Worm (Caenorhabditis elegans) whole organism, L4 larva: ENCODE results near the gene F59B2.9.

Experiments used
- F49E8.2 ChIP-seq: sonication (generic microtip); optimal IDR thresholded peaks from 2 replicates; lab custom pipeline; 2016; ENCODE audit warnings: missing compliant biosample characterization, mild to moderate bottlenecking, missing genetic modification characterization, borderline replicate concordance
- T20F7.1 ChIP-seq: fragments of 200-800 bp; sonication (Bioruptor generic); optimal IDR thresholded peaks from 2 replicates; lab custom pipeline; 2018; ENCODE audit warnings: mild to moderate bottlenecking, missing genetic modification characterization, missing compliant biosample characterization
- Y5F2A.4 ChIP-seq: fragments of 200-800 bp; sonication (Bioruptor generic); optimal IDR thresholded peaks from 2 replicates; lab custom pipeline; 2018; ENCODE audit warnings: mild to moderate bottlenecking, missing genetic modification characterization, missing compliant biosample characterization
- ZK337.2 ChIP-seq: fragments of 200-800 bp; sonication (Bioruptor generic); IDR thresholded peaks from 2 replicates; pipeline ENCODE4 v1.3.6; 2022; ENCODE audit warnings: missing genetic modification reagents, missing genetic modification characterization, missing compliant biosample characterization
- arid-1 ChIP-seq: fragments of 200-800 bp; sonication (Bioruptor generic); conservative IDR thresholded peaks from 2 replicates; pipeline ENCODE4 v1.3.6; 2022; ENCODE audit warnings: missing genetic modification reagents, missing genetic modification characterization, missing compliant biosample characterization
- attf-4 ChIP-seq: sonication (generic microtip); optimal IDR thresholded peaks from 3 replicates; lab custom pipeline; 2017; ENCODE audit warnings: missing biosample characterization, missing genetic modification characterization
- cey-2 ChIP-seq: sonication (generic microtip); optimal IDR thresholded peaks from 3 replicates; lab custom pipeline; 2017; ENCODE audit warnings: missing genetic modification characterization, mild to moderate bottlenecking, missing compliant biosample characterization, antibody characterized with exemption, borderline replicate concordance; ENCODE audit not compliant: insufficient read depth
- daf-16 ChIP-seq, 3 experiments: sonication (generic microtip); optimal IDR thresholded peaks; 2 replicates each; lab custom pipeline; 2016 to 2017; ENCODE audit warnings: missing genetic modification characterization in 3 of 3, missing genetic modification reagents in 3 of 3, mild to moderate bottlenecking in 2 of 3, missing compliant biosample characterization in 2 of 3, missing biosample characterization in 1 of 3, moderate library complexity in 1 of 3
- dmd-6 ChIP-seq: fragments of 200-800 bp; sonication (Bioruptor generic); IDR thresholded peaks from 2 replicates; pipeline ENCODE4 v1.3.6; 2022; ENCODE audit warnings: missing genetic modification reagents, missing genetic modification characterization, missing compliant biosample characterization
- dmd-8 ChIP-seq: fragments of 200-800 bp; sonication (Bioruptor generic); IDR thresholded peaks from 2 replicates; pipeline ENCODE4 v1.3.6; 2022; ENCODE audit warnings: missing genetic modification characterization, missing compliant biosample characterization
- duxl-1 ChIP-seq: sonication (generic microtip); optimal IDR thresholded peaks from 2 replicates; lab custom pipeline; 2016; ENCODE audit warnings: mild to moderate bottlenecking, missing genetic modification characterization, moderate library complexity, missing compliant biosample characterization; ENCODE audit not compliant: poor library complexity
- dve-1 ChIP-seq: sonication (generic microtip); optimal IDR thresholded peaks from 2 replicates; lab custom pipeline; 2017; ENCODE audit warnings: antibody characterized with exemption, mild to moderate bottlenecking, missing genetic modification characterization, missing compliant biosample characterization; ENCODE audit not compliant: insufficient read depth
- egl-27 ChIP-seq: sonication (generic microtip); optimal IDR thresholded peaks from 3 replicates; lab custom pipeline; 2017; ENCODE audit warnings: missing biosample characterization, missing genetic modification reagents, missing genetic modification characterization
- fkh-10 ChIP-seq: fragments of 150-350 bp; optimal IDR thresholded peaks from 2 replicates; lab custom pipeline; 2014; ENCODE audit warnings: missing biosample characterization, missing genetic modification reagents, missing genetic modification characterization
- fos-1 ChIP-seq: fragments of 150-350 bp; optimal IDR thresholded peaks from 2 replicates; lab custom pipeline; 2014; ENCODE audit warnings: missing biosample characterization, missing genetic modification characterization
- hlh-11 ChIP-seq: fragments of 200-800 bp; sonication (Bioruptor generic); optimal IDR thresholded peaks from 2 replicates; lab custom pipeline; 2018; ENCODE audit warnings: mild to moderate bottlenecking, missing genetic modification characterization, missing compliant biosample characterization
- jun-1 ChIP-seq: fragments of 150-350 bp; optimal IDR thresholded peaks from 2 replicates; lab custom pipeline; 2014; ENCODE audit warnings: missing biosample characterization, missing genetic modification reagents, missing genetic modification characterization
- lin-1 ChIP-seq: fragments of 200-800 bp; sonication (Bioruptor generic); IDR thresholded peaks from 2 replicates; pipeline ENCODE4 v1.3.6; 2022; ENCODE audit warnings: missing genetic modification reagents, missing genetic modification characterization, missing compliant biosample characterization
- lin-29 ChIP-seq: fragments of 200-800 bp; sonication (Bioruptor generic); IDR thresholded peaks from 2 replicates; pipeline ENCODE4 v1.3.6; 2022; ENCODE audit warnings: missing genetic modification reagents, missing genetic modification characterization, missing compliant biosample characterization
- lin-38 ChIP-seq: fragments of 200-800 bp; sonication (Bioruptor generic); IDR thresholded peaks from 2 replicates; pipeline ENCODE4 v1.3.6; 2022; ENCODE audit warnings: missing genetic modification reagents, missing genetic modification characterization, missing compliant biosample characterization
- lin-39 ChIP-seq: fragments of 150-350 bp; optimal IDR thresholded peaks from 2 replicates; lab custom pipeline; 2014; ENCODE audit warnings: missing biosample characterization, missing genetic modification reagents, missing genetic modification characterization
- lir-3 ChIP-seq: sonication (generic microtip); optimal IDR thresholded peaks from 2 replicates; lab custom pipeline; 2016; ENCODE audit warnings: mild to moderate bottlenecking, missing genetic modification characterization, missing compliant biosample characterization
- lsy-2 ChIP-seq, 2 experiments: fragments of 150-350 bp in 1 of 2; sonication (generic microtip) in 1 of 2; optimal IDR thresholded peaks; 2 replicates each; lab custom pipeline; 2014 to 2017; ENCODE audit warnings: missing biosample characterization in 2 of 2, missing genetic modification characterization in 2 of 2
- madf-9 ChIP-seq: fragments of 200-800 bp; sonication (Bioruptor generic); conservative IDR thresholded peaks from 2 replicates; pipeline ENCODE4 v1.3.6; 2022; ENCODE audit warnings: missing genetic modification reagents, missing genetic modification characterization, missing compliant biosample characterization
- mes-2 ChIP-seq: sonication (generic microtip); optimal IDR thresholded peaks from 2 replicates; lab custom pipeline; 2016; ENCODE audit warnings: missing genotype, mild to moderate bottlenecking, missing genetic modification characterization, missing compliant biosample characterization; ENCODE audit not compliant: poor library complexity, severe bottlenecking
- mxl-2 ChIP-seq: fragments of 200-800 bp; sonication (Bioruptor generic); conservative IDR thresholded peaks from 2 replicates; pipeline ENCODE4 v1.3.6; 2022; ENCODE audit warnings: missing genetic modification reagents, missing genetic modification characterization, missing compliant biosample characterization
- mxl-3 ChIP-seq: fragments of 200-800 bp; sonication (Bioruptor generic); optimal IDR thresholded peaks from 2 replicates; lab custom pipeline; 2018; ENCODE audit warnings: mild to moderate bottlenecking, missing genetic modification characterization, missing compliant biosample characterization
- nhr-102 ChIP-seq: sonication (generic microtip); optimal IDR thresholded peaks from 2 replicates; lab custom pipeline; 2016; ENCODE audit warnings: mild to moderate bottlenecking, missing genetic modification characterization, moderate library complexity, missing compliant biosample characterization
- nhr-111 ChIP-seq: fragments of 200-800 bp; sonication (Bioruptor generic); optimal IDR thresholded peaks from 2 replicates; lab custom pipeline; 2018; ENCODE audit warnings: mild to moderate bottlenecking, missing genetic modification characterization, missing compliant biosample characterization
- nhr-28 ChIP-seq: fragments of 150-350 bp; optimal IDR thresholded peaks from 2 replicates; lab custom pipeline; 2014; ENCODE audit warnings: missing biosample characterization, missing genetic modification characterization
- nhr-41 ChIP-seq: fragments of 200-800 bp; sonication (Bioruptor generic); IDR thresholded peaks from 2 replicates; pipeline ENCODE4 v1.3.6; 2022; ENCODE audit warnings: missing genetic modification reagents, missing genetic modification characterization, missing compliant biosample characterization
- nhr-42 ChIP-seq: fragments of 200-800 bp; sonication (Bioruptor generic); IDR thresholded peaks from 2 replicates; pipeline ENCODE4 v1.3.6; 2022; ENCODE audit warnings: missing genetic modification characterization, missing compliant biosample characterization
- nhr-48 ChIP-seq: sonication (generic microtip); optimal IDR thresholded peaks from 2 replicates; lab custom pipeline; 2016; ENCODE audit warnings: mild to moderate bottlenecking, missing genetic modification characterization, missing compliant biosample characterization
- nhr-77 ChIP-seq: fragments of 150-350 bp; optimal IDR thresholded peaks from 2 replicates; lab custom pipeline; 2014; ENCODE audit warnings: missing biosample characterization, missing genetic modification characterization
- pha-4 ChIP-seq, 2 experiments: fragments of 150-350 bp in 1 of 2; fragments of 200-800 bp in 1 of 2; sonication (Bioruptor generic) in 1 of 2; IDR thresholded peaks in 1 of 2; optimal IDR thresholded peaks in 1 of 2; 2 replicates each; pipeline versions ENCODE4 v1.3.6 to Lab custom; 2014 to 2022; ENCODE audit warnings: missing genetic modification characterization in 2 of 2, missing genetic modification reagents in 2 of 2, missing biosample characterization in 1 of 2, missing compliant biosample characterization in 1 of 2
- pqm-1 ChIP-seq: sonication (generic microtip); optimal IDR thresholded peaks from 2 replicates; lab custom pipeline; 2017; ENCODE audit warnings: missing biosample characterization, missing genetic modification characterization
- sdz-12 ChIP-seq: fragments of 200-800 bp; sonication (Bioruptor generic); optimal IDR thresholded peaks from 2 replicates; lab custom pipeline; 2018; ENCODE audit warnings: mild to moderate bottlenecking, missing genetic modification characterization, missing compliant biosample characterization
- snpc-4 ChIP-seq: fragments of 150-350 bp; optimal IDR thresholded peaks from 2 replicates; lab custom pipeline; 2014; ENCODE audit warnings: missing biosample characterization, missing genetic modification characterization
- unc-39 ChIP-seq: sonication (generic microtip); optimal IDR thresholded peaks from 2 replicates; lab custom pipeline; 2017; ENCODE audit warnings: missing biosample characterization, missing genetic modification characterization
- unc-62 ChIP-seq, 3 experiments: fragments of 150-350 bp in 1 of 3; sonication (generic microtip); optimal IDR thresholded peaks in 2 of 3; peaks in 1 of 3; 1 replicate in 1 of 3; 2 replicates in 2 of 3; lab custom pipeline; 2014 to 2017; ENCODE audit warnings: missing biosample characterization in 3 of 3, missing genetic modification characterization in 3 of 3, missing genetic modification reagents in 3 of 3, missing genotype in 1 of 3
- vab-7 ChIP-seq: fragments of 200-800 bp; sonication (Bioruptor generic); IDR thresholded peaks from 2 replicates; pipeline ENCODE4 v1.3.6; 2022; ENCODE audit warnings: missing genetic modification reagents, missing genetic modification characterization, missing compliant biosample characterization
- zag-1 ChIP-seq: fragments of 150-350 bp; optimal IDR thresholded peaks from 2 replicates; lab custom pipeline; 2014; ENCODE audit warnings: missing biosample characterization, missing genetic modification characterization
- zfp-3 ChIP-seq: fragments of 200-800 bp; sonication (Bioruptor generic); conservative IDR thresholded peaks from 2 replicates; pipeline ENCODE4 v1.3.6; 2022; ENCODE audit warnings: missing genetic modification reagents, missing genetic modification characterization, missing compliant biosample characterization
- zip-2 ChIP-seq: fragments of 150-350 bp; optimal IDR thresholded peaks from 2 replicates; lab custom pipeline; 2014; ENCODE audit warnings: missing biosample characterization, missing genetic modification characterization
- ztf-11 ChIP-seq: fragments of 150-350 bp; optimal IDR thresholded peaks from 2 replicates; lab custom pipeline; 2014; ENCODE audit warnings: missing biosample characterization, missing genetic modification characterization

Gene F59B2.9

DNA sequence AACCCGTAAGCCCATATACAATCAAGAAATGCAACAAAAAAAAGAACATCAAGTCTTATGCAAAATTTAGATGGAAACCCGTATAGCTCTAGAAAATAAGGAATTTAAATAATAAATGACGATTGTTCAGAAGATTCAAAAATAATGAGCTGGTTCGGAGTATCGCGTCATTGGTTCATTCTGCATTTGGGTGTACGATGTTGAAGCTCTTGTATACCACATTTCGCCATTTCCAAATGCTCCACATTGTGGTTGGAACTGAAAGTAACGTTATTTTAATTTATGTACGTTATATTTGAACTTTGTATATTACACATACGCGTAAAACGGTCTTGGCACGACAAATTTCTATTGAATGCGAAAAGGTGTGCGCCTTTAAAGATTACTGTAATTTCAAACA lies 48.1 kb upstream of the F59B2.9 start (continued):
- TF ChIP-seq dmd-6 (peak; percentile 34; the same call in 1 of the 2 replicates), egl-27 (tag; lab: Kevin White, UChicago) (no peak), lsy-2 (tag; optimal IDR thresholded peaks at IDR 0.05; lab: Kevin White, UChicago) (peak in 1 of 2 experiments; percentile 55), nhr-42 (GFP tag; lab: Robert Waterston, UW) (0 out of 2 replicates have a peak, but pooled peaks have one; percentile 16), snpc-4 (tag; lab: Kevin White, UChicago) (no peak), mes-2 (peak; percentile 0), pqm-1 (tag; lab: Kevin White, UChicago) (no peak), duxl-1 (tag; lab: Kevin White, UChicago) (peak; percentile 55), zip-2 (tag; lab: Kevin White, UChicago) (no peak), attf-4 (tag; lab: Kevin White, UChicago) (no peak), sdz-12 (GFP tag; lab: Kevin White, UChicago) (no peak), lin-38 (GFP tag; lab: Robert Waterston, UW) (peak; percentile 60), nhr-28 (no peak), fos-1 (no peak), nhr-102 (peak; percentile 38), fkh-10 (GFP tag; lab: Kevin White, UChicago) (no peak), nhr-77 (tag; lab: Kevin White, UChicago) (no peak), zag-1 (tag; lab: Kevin White, UChicago) (no peak), F49E8.2 (no peak), dve-1 (tag; lab: Kevin White, UChicago) (peak; percentile 73), lin-39 (tag; lab: Kevin White, UChicago) (no peak), daf-16 (GFP tag; optimal IDR thresholded peaks at IDR 0.05; lab: Kevin White, UChicago) (peak in 1 of 2 experiments; percentile 30), daf-16 (tag; optimal IDR thresholded peaks at IDR 0.05; lab: Kevin White, UChicago) (peak; percentile 36), unc-39 (no peak), ztf-11 (tag; lab: Kevin White, UChicago) (no peak), nhr-111 (no peak), lin-1 (GFP tag; lab: Robert Waterston, UW) (0 out of 2 replicates have a peak, but pooled peaks have one; percentile 8), lin-29 (no peak), T20F7.1 (GFP tag; lab: Kevin White, UChicago) (peak; percentile 71), madf-9 (GFP tag; lab: Robert Waterston, UW) (no peak), Y5F2A.4 (GFP tag; lab: Kevin White, UChicago) (no peak), arid-1 (no peak; the same call in 1 of the 2 replicates)

- no peak for TF ChIP-seq nhr-77 (tag; lab: Kevin White, UChicago)
- no peak for TF ChIP-seq sdz-12 (GFP tag; lab: Kevin White, UChicago)
- no peak for TF ChIP-seq vab-7 (GFP tag; lab: Robert Waterston, UW)
- TF ChIP-seq zfp-3 (GFP tag; lab: Robert Waterston, UW): no peak
- no peak for TF ChIP-seq zag-1 (tag; lab: Kevin White, UChicago)
- TF ChIP-seq jun-1 (tag; lab: Kevin White, UChicago): no peak
- peak; percentile 13 for TF ChIP-seq nhr-28
- no peak for TF ChIP-seq mxl-2 (GFP tag; lab: Robert Waterston, UW)
- peak; percentile 46; the same call in 1 of the 2 replicates for TF ChIP-seq lin-38 (GFP tag; lab: Robert Waterston, UW)
- TF ChIP-seq lin-1 (GFP tag; lab: Robert Waterston, UW): no peak; the same call in 1 of the 2 replicates
- TF ChIP-seq lir-3 (tag; lab: Kevin White, UChicago): no peak
- 0 out of 2 replicates have a peak, but pooled peaks have one; percentile 26 for TF ChIP-seq dmd-8 (GFP tag; lab: Robert Waterston, UW)
- peak; percentile 62 for TF ChIP-seq mxl-3 (GFP tag; lab: Kevin White, UChicago)
- peak; percentile 80 for TF ChIP-seq dve-1 (tag; lab: Kevin White, UChicago)
- peak; percentile 40; the same call in 1 of the 2 replicates for TF ChIP-seq pha-4 (GFP tag; IDR thresholded peaks at IDR 0.05; lab: Robert Waterston, UW)
- TF ChIP-seq pha-4 (tag; optimal IDR thresholded peaks at IDR 0.05; lab: Kevin White, UChicago): no peak
- TF ChIP-seq lsy-2 (tag; optimal IDR thresholded peaks at IDR 0.05; lab: Kevin White, UChicago): peak in 1 of 2 experiments; percentile 48
- TF ChIP-seq nhr-41 (GFP tag; lab: Robert Waterston, UW): no peak
- peak in 1 of 2 experiments; percentile 93 for TF ChIP-seq unc-62 (GFP tag; optimal IDR thresholded peaks at IDR 0.05 in 1 of 2; lab: Kevin White, UChicago)
- TF ChIP-seq unc-62 (tag; optimal IDR thresholded peaks at IDR 0.05; lab: Kevin White, UChicago): no peak
- TF ChIP-seq cey-2 (tag; lab: Kevin White, UChicago): no peak
- TF ChIP-seq madf-9 (GFP tag; lab: Robert Waterston, UW): no peak
- no peak for TF ChIP-seq Y5F2A.4 (GFP tag; lab: Kevin White, UChicago)
- TF ChIP-seq lin-29: no peak
- TF ChIP-seq nhr-48 (tag; lab: Kevin White, UChicago): peak; percentile 49
- peak; percentile 54 for TF ChIP-seq hlh-11 (tag; lab: Kevin White, UChicago)
- peak; percentile 45 for TF ChIP-seq T20F7.1 (GFP tag; lab: Kevin White, UChicago)
- TF ChIP-seq ZK337.2 (GFP tag; lab: Robert Waterston, UW): no peak
Observed at ce11 chrIII:9058959-9059534, 46.8 kb upstream of the F59B2.9 start, which contains the start of gene gst-1. gst-1 (plus strand) TSS chrIII:9059331.
